Worm (Caenorhabditis elegans) whole organism, mixed stage, embryonic: Measurements from ENCODE around the gene bus-18.

Experiments
- ces-1 ChIP-seq: fragments of 150-350 bp; optimal IDR thresholded peaks from 2 replicates; lab custom pipeline; 2014; ENCODE audit warnings: missing biosample characterization, missing genetic modification reagents, missing genetic modification characterization
- elt-1 ChIP-seq: sonication (generic microtip); optimal IDR thresholded peaks from 2 replicates; lab custom pipeline; 2017; ENCODE audit warnings: missing genetic modification characterization, mild to moderate bottlenecking, missing compliant biosample characterization, antibody characterized with exemption, moderate library complexity, borderline replicate concordance; ENCODE audit not compliant: insufficient read depth
- lin-13 ChIP-seq: fragments of 150-350 bp; optimal IDR thresholded peaks from 2 replicates; lab custom pipeline; 2014; ENCODE audit warnings: missing biosample characterization, missing genetic modification characterization
- lin-32 ChIP-seq: fragments of 200-800 bp; sonication (Bioruptor generic); optimal IDR thresholded peaks from 2 replicates; lab custom pipeline; 2018; ENCODE audit warnings: mild to moderate bottlenecking, missing genetic modification characterization, missing compliant biosample characterization
- mep-1 ChIP-seq: fragments of 150-350 bp; optimal IDR thresholded peaks from 2 replicates; lab custom pipeline; 2017; ENCODE audit warnings: missing biosample characterization, missing genetic modification reagents, missing genetic modification characterization, inconsistent platforms
- nhr-28 ChIP-seq: fragments of 150-350 bp; optimal IDR thresholded peaks from 2 replicates; lab custom pipeline; 2014; ENCODE audit warnings: missing biosample characterization, missing genetic modification characterization
- nhr-76 ChIP-seq: sonication (generic microtip); optimal IDR thresholded peaks from 2 replicates; lab custom pipeline; 2017; ENCODE audit warnings: missing biosample characterization, missing genetic modification characterization
- sptf-1 ChIP-seq: sonication (generic microtip); optimal IDR thresholded peaks from 2 replicates; lab custom pipeline; 2017; ENCODE audit warnings: mild to moderate bottlenecking, missing genetic modification characterization, moderate library complexity, missing compliant biosample characterization
- tbx-8 ChIP-seq: fragments of 200-800 bp; sonication (Bioruptor generic); optimal IDR thresholded peaks from 2 replicates; lab custom pipeline; 2018; ENCODE audit warnings: mild to moderate bottlenecking, missing genetic modification characterization, moderate library complexity, missing compliant biosample characterization
- unc-62 ChIP-seq: fragments of 150-350 bp; optimal IDR thresholded peaks from 2 replicates; lab custom pipeline; 2014; ENCODE audit warnings: missing biosample characterization, missing genetic modification reagents, missing genetic modification characterization
- ztf-11 ChIP-seq: fragments of 150-350 bp; optimal IDR thresholded peaks from 2 replicates; lab custom pipeline; 2014; ENCODE audit warnings: missing biosample characterization, missing genetic modification characterization

DNA sequence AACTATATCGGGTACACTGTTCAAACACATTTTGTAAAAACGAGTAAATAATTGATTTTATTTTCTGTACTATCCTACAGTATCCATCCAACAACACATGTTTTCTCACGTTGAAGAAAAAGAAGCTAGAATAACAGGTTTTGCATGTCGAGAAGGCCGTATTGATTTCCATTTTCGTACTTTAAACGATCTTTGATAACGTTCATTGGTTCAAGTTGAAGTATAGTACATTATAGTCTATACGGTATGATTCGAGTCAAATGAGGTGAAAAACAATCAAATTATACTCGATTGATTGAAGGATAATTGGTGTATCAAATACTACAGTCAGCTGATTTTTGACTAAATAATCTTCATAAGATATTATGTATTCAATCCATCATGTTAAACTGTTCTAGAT is 27.0 kb downstream of the bus-18 start:
- TF ChIP-seq unc-62 (GFP tag; lab: Kevin White, UChicago) (no peak), ces-1 (GFP tag; lab: Kevin White, UChicago) (no peak), lin-32 (GFP tag; lab: Kevin White, UChicago) (no peak), ztf-11 (tag; lab: Kevin White, UChicago) (no peak), mep-1 (tag; lab: Kevin White, UChicago) (no peak), lin-13 (no peak), nhr-28 (tag; lab: Kevin White, UChicago) (no peak), elt-1 (no peak), sptf-1 (no peak), nhr-76 (tag; lab: Kevin White, UChicago) (no peak), tbx-8 (GFP tag; lab: Kevin White, UChicago) (no peak)
